Worm (Caenorhabditis elegans) whole organism, L2 larva: ENCODE results near the gene Y105C5A.1268.

Experiments
- aly-2 ChIP-seq: fragments of 150-350 bp; optimal IDR thresholded peaks from 2 replicates; lab custom pipeline; 2014; ENCODE audit warnings: missing biosample characterization, missing genetic modification characterization
- ama-1 ChIP-seq: fragments of 150-350 bp; optimal IDR thresholded peaks from 2 replicates; lab custom pipeline; 2018; ENCODE audit warnings: inconsistent platforms
- blmp-1 ChIP-seq: sonication (generic microtip); optimal IDR thresholded peaks from 2 replicates; lab custom pipeline; 2017; ENCODE audit warnings: missing genetic modification characterization, mild to moderate bottlenecking, missing compliant biosample characterization, antibody characterized with exemption, moderate library complexity; ENCODE audit not compliant: insufficient read depth
- ceh-82 ChIP-seq: fragments of 150-350 bp; optimal IDR thresholded peaks from 2 replicates; lab custom pipeline; 2014; ENCODE audit warnings: missing biosample characterization, missing genetic modification characterization
- dmd-4 ChIP-seq: sonication (generic microtip); optimal IDR thresholded peaks from 2 replicates; lab custom pipeline; 2017; ENCODE audit warnings: missing biosample characterization, missing genetic modification characterization
- egl-27 ChIP-seq: sonication (generic microtip); optimal IDR thresholded peaks from 3 replicates; lab custom pipeline; 2017; ENCODE audit warnings: missing biosample characterization, missing genetic modification reagents, missing genetic modification characterization
- lin-13 ChIP-seq: fragments of 150-350 bp; optimal IDR thresholded peaks from 2 replicates; lab custom pipeline; 2014; ENCODE audit warnings: missing biosample characterization, missing genetic modification reagents, missing genetic modification characterization
- nhr-25 ChIP-seq: fragments of 150-350 bp; sonication (generic microtip); optimal IDR thresholded peaks from 3 replicates; lab custom pipeline; 2014; ENCODE audit warnings: missing biosample characterization, missing genetic modification characterization
- nhr-77 ChIP-seq: fragments of 150-350 bp; optimal IDR thresholded peaks from 2 replicates; lab custom pipeline; 2014; ENCODE audit warnings: missing biosample characterization, missing genetic modification characterization
- unc-39 ChIP-seq: fragments of 150-350 bp; optimal IDR thresholded peaks from 2 replicates; lab custom pipeline; 2014; ENCODE audit warnings: missing biosample characterization, missing genetic modification characterization
- unc-55 ChIP-seq: fragments of 150-350 bp; sonication (generic microtip); optimal IDR thresholded peaks from 3 replicates; lab custom pipeline; 2014; ENCODE audit warnings: missing biosample characterization, missing genetic modification reagents, missing genetic modification characterization

DNA sequence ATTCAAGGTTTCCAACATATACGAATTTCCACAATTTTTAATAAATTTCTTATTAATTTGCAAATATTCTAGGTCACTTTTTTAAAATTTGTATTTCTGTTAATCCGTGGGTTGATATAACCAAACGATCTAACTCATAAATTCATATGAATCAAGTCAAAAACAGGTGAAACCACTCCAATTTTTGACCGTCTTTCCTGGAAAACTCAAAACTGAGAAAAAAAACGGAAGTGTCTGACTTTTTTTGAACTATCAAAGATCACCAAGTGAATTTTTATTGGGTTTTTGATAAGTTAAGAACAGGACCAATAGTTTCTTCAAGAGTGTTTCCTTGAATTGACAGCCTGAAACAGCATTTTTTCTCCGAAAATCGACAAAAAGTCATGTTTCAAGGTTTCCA, 41.6 kb upstream of the Y105C5A.1268 start:
- TF ChIP-seq unc-39 (tag; lab: Kevin White, UChicago): no peak
- TF ChIP-seq ama-1 (lab: Kevin White, UChicago): no peak
- no peak for TF ChIP-seq aly-2 (tag; lab: Kevin White, UChicago)
- TF ChIP-seq unc-55 (GFP tag; lab: Kevin White, UChicago): no peak
- TF ChIP-seq lin-13: no peak
- TF ChIP-seq ceh-82 (tag; lab: Kevin White, UChicago): no peak
- TF ChIP-seq nhr-77 (tag; lab: Kevin White, UChicago): no peak
- no peak for TF ChIP-seq egl-27
- TF ChIP-seq dmd-4: no peak
- TF ChIP-seq blmp-1 (tag; lab: Kevin White, UChicago): no peak
- TF ChIP-seq nhr-25 (tag; lab: Kevin White, UChicago): no peak
